Fruit fly (Drosophila melanogaster) whole organism, embryonic: ENCODE results near the gene CG33647.

Source experiments
- CG2116 ChIP-seq: fragments of 200-800 bp; sonication (Bioruptor generic); optimal IDR thresholded peaks from 3 replicates; lab custom pipeline; 2018; ENCODE audit warnings: missing biosample characterization, mild to moderate bottlenecking, missing genetic modification characterization
- Drgx ChIP-seq: fragments of 200-800 bp; sonication (Bioruptor generic); IDR thresholded peaks from 2 replicates; pipeline ENCODE4 v1.3.6; 2022; ENCODE audit warnings: missing biosample characterization, missing genetic modification characterization
- al ChIP-seq: fragments of 200-800 bp; sonication (Bioruptor generic); IDR thresholded peaks from 2 replicates; pipeline ENCODE4 v1.3.6; 2022; ENCODE audit warnings: missing biosample characterization, missing genetic modification characterization
- gfzf ChIP-seq: fragments of 200-800 bp; sonication (Bioruptor generic); optimal IDR thresholded peaks from 2 replicates; lab custom pipeline; 2016; ENCODE audit warnings: missing biosample characterization, mild to moderate bottlenecking, missing genetic modification characterization, moderate library complexity
- ranshi ChIP-seq: fragments of 200-800 bp; sonication (Bioruptor generic); IDR thresholded peaks from 2 replicates; pipeline ENCODE4 v1.3.6; 2022; ENCODE audit warnings: missing biosample characterization, missing genetic modification characterization
- tgo ChIP-seq: fragments of 200-800 bp; sonication (Bioruptor generic); IDR thresholded peaks from 3 replicates; pipeline ENCODE4 v1.3.6; 2022; ENCODE audit warnings: missing biosample characterization, missing genetic modification characterization

dm6 chr3L:19200393-19200792, 35.8 kb upstream of the CG33647 start:
- TF ChIP-seq CG2116 = no peak
- TF ChIP-seq Drgx = no peak
- TF ChIP-seq gfzf (GFP tag; lab: Kevin White, UChicago) = no peak
- TF ChIP-seq tgo (GFP tag; lab: Robert Waterston, UW) = no peak
- no peak for TF ChIP-seq al (GFP tag; lab: Robert Waterston, UW)
- TF ChIP-seq ranshi (GFP tag; lab: Robert Waterston, UW) = no peak
